Worm (Caenorhabditis elegans): Measurements from ENCODE around the gene W03H9.1.

Gene W03H9.1

ce11 chrII:14122065-14122464 is 27.9 kb downstream of the W03H9.1 start, which contains the start of gene K09E4.4:
K09E4.4 (minus strand) TSS chrII:14122165.
- TF ChIP-seq lsy-2 (tag; optimal IDR thresholded peaks at IDR 0.05) (no peak), ces-1 (GFP tag; optimal IDR thresholded peaks at IDR 0.05) (no peak), M03D4.4 (tag; optimal IDR thresholded peaks at IDR 0.05) (no peak), ceh-83 (GFP tag; optimal IDR thresholded peaks at IDR 0.05) (no peak), unc-39 (tag; optimal IDR thresholded peaks at IDR 0.05) (no peak)

- TF ChIP-seq zip-8 (tag; optimal IDR thresholded peaks at IDR 0.05) (no peak), ces-1 (GFP tag; optimal IDR thresholded peaks at IDR 0.05) (no peak), unc-39 (tag; optimal IDR thresholded peaks at IDR 0.05) (no peak), flh-1 (GFP tag; optimal IDR thresholded peaks at IDR 0.05) (no peak), ztf-11 (tag; optimal IDR thresholded peaks at IDR 0.05) (no peak), ham-2 (GFP tag; optimal IDR thresholded peaks at IDR 0.05) (no peak), ceh-83 (GFP tag; optimal IDR thresholded peaks at IDR 0.05) (no peak), tbx-8 (GFP tag; optimal IDR thresholded peaks at IDR 0.05) (no peak)
These were observed 31.5 kb downstream of the W03H9.1 start for ce11 chrII:14118391-14118790.

- no peak for TF ChIP-seq nhr-2 (tag; optimal IDR thresholded peaks at IDR 0.05)
- TF ChIP-seq lin-13 (tag; optimal IDR thresholded peaks at IDR 0.05): no peak
- TF ChIP-seq bed-3 (GFP tag; optimal IDR thresholded peaks at IDR 0.05): no peak
- TF ChIP-seq sptf-1 (tag; optimal IDR thresholded peaks at IDR 0.05): no peak
- no peak for TF ChIP-seq ces-1 (GFP tag; optimal IDR thresholded peaks at IDR 0.05)
- TF ChIP-seq mab-5 (tag; optimal IDR thresholded peaks at IDR 0.05): no peak
- no peak for TF ChIP-seq sem-2 (GFP tag; optimal IDR thresholded peaks at IDR 0.05)
- no peak for TF ChIP-seq unc-62 (GFP tag; optimal IDR thresholded peaks at IDR 0.05)
- TF ChIP-seq ceh-39 (tag; optimal IDR thresholded peaks at IDR 0.05): no peak
- TF ChIP-seq nhr-237 (tag; optimal IDR thresholded peaks at IDR 0.05): no peak
- no peak for TF ChIP-seq mep-1 (tag; optimal IDR thresholded peaks at IDR 0.05)
- no peak for TF ChIP-seq ztf-11 (tag; optimal IDR thresholded peaks at IDR 0.05)
- TF ChIP-seq lin-32 (GFP tag; optimal IDR thresholded peaks at IDR 0.05): no peak
These were observed 37.1 kb downstream of the W03H9.1 start for ce11 chrII:14112842-14113241.

ce11 chrII:14109184-14109664 is 40.7 kb downstream of the W03H9.1 start, which contains the start of gene cpg-7:
cpg-7 (minus strand) TSS chrII:14109234.
- TF ChIP-seq ceh-43 (GFP tag; optimal IDR thresholded peaks at IDR 0.05) (no peak), elt-1 (tag; optimal IDR thresholded peaks at IDR 0.05; ENCODE audit: borderline replicate concordance, insufficient read depth) (peak; percentile 55)

- TF ChIP-seq lin-32 (GFP tag; optimal IDR thresholded peaks at IDR 0.05) (no peak), lsy-2 (tag; optimal IDR thresholded peaks at IDR 0.05) (no peak), ceh-39 (tag; optimal IDR thresholded peaks at IDR 0.05) (no peak), snpc-4 (tag; optimal IDR thresholded peaks at IDR 0.05) (no peak), nhr-12 (tag; optimal IDR thresholded peaks at IDR 0.05) (no peak), elt-3 (tag; optimal IDR thresholded peaks at IDR 0.05) (no peak), blmp-1 (tag; optimal IDR thresholded peaks at IDR 0.05) (no peak), drap-1 (GFP tag; optimal IDR thresholded peaks at IDR 0.05) (no peak), M03D4.4 (tag; optimal IDR thresholded peaks at IDR 0.05) (no peak), lin-13 (tag; optimal IDR thresholded peaks at IDR 0.05) (no peak), sem-2 (GFP tag; optimal IDR thresholded peaks at IDR 0.05) (no peak), flh-1 (GFP tag; optimal IDR thresholded peaks at IDR 0.05) (no peak), ces-1 (GFP tag; optimal IDR thresholded peaks at IDR 0.05) (no peak), nhr-28 (tag; optimal IDR thresholded peaks at IDR 0.05) (no peak), nhr-237 (tag; optimal IDR thresholded peaks at IDR 0.05) (no peak)
These were observed 43.8 kb downstream of the W03H9.1 start for ce11 chrII:14106164-14106563.

- TF ChIP-seq blmp-1 (tag; optimal IDR thresholded peaks at IDR 0.05) (no peak), hlh-1 (tag; optimal IDR thresholded peaks at IDR 0.05) (no peak), bed-3 (GFP tag; optimal IDR thresholded peaks at IDR 0.05) (no peak), snpc-4 (tag; optimal IDR thresholded peaks at IDR 0.05) (no peak), ces-1 (GFP tag; optimal IDR thresholded peaks at IDR 0.05) (no peak), elt-3 (tag; optimal IDR thresholded peaks at IDR 0.05) (no peak), lin-13 (tag; optimal IDR thresholded peaks at IDR 0.05) (no peak), mls-2 (tag; optimal IDR thresholded peaks at IDR 0.05) (no peak), sem-2 (GFP tag; optimal IDR thresholded peaks at IDR 0.05) (no peak), ceh-43 (GFP tag; optimal IDR thresholded peaks at IDR 0.05) (no peak), zip-8 (tag; optimal IDR thresholded peaks at IDR 0.05) (no peak)
These were observed 45.5 kb downstream of the W03H9.1 start, which contains the start of gene gur-4 for ce11 chrII:14104470-14104869. gur-4 (plus strand) TSS chrII:14104770.
